Worm (Caenorhabditis elegans): Measurements from ENCODE around the gene unc-47.

unc-47 gene

DNA sequence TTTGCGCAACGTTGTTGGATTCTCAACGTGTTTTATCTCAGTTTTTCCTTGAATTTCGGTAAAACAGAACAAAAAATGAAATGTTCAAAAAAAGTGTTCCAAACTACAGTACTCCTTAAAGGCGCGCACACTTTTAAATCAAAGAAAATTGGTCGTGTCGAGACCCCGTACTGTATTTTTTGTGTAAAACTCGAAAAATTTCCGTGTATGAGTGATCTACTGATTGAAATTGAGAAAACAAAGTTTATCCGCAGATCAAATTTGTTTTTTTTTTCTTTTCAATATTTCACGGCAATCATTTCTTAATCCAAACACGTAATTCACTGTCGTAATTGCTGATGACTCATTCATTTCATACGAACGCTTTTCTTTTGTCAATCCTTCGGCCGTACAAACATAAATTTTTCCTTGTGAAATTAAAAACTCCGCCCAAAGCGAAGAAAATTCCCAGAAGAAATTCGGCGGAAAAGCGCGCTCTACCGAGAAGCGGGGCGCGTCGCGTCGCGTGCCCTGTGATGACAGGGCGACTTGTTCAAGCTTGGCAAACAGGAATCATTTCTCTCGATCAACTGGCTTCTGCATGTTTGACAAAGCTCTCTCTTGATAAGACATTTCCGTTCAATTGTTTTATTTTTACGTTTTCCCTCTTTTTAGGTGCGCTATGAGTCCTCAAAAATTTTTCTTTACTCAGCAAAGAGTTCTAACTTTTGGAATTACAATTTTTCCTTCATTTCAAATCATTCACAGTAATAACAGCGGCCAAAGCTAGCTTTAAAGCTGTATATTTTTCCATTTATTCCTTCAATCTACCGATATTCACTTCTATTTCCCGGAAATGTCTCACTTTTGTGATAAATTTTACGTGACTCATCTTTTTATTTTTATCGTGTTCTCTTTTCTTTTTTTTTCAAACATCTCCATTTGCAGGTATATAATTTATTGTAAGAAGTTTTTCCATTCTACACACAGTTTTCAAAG, 17.1 kb upstream of the unc-47 start, which contains the start of gene chc-1 (continued):
- TF ChIP-seq ceh-91 (GFP tag; IDR thresholded peaks at IDR 0.05) (peak; percentile 80; the same call in 1 of the 2 replicates), Y53F4B.3 (GFP tag; IDR thresholded peaks at IDR 0.05) (no peak), hlh-12 (tag; optimal IDR thresholded peaks at IDR 0.05) (no peak), mes-4 (tag; optimal IDR thresholded peaks at IDR 0.05) (no peak), madf-8 (GFP tag; conservative IDR thresholded peaks at IDR 0.05) (peak; percentile 75), tbx-9 (tag; optimal IDR thresholded peaks at IDR 0.05; ENCODE audit: borderline replicate concordance) (no peak), attf-3 (GFP tag; conservative IDR thresholded peaks at IDR 0.05) (no peak), let-526 (GFP tag; IDR thresholded peaks at IDR 0.05) (no peak), F10E7.11 (tag; optimal IDR thresholded peaks at IDR 0.05) (no peak), egl-44 (GFP tag; IDR thresholded peaks at IDR 0.05) (no peak), dox-1 (GFP tag; IDR thresholded peaks at IDR 0.05) (peak; percentile 46; the same call in 1 of the 2 replicates), hrde-1 (tag; optimal IDR thresholded peaks at IDR 0.05; ENCODE audit: borderline replicate concordance) (no peak), hmg-20 (GFP tag; IDR thresholded peaks at IDR 0.05) (no peak), ztf-28 (GFP tag; IDR thresholded peaks at IDR 0.05) (no peak), hsf-1 (GFP tag; IDR thresholded peaks at IDR 0.05) (no peak), Y67H2A.10 (GFP tag; conservative IDR thresholded peaks at IDR 0.05) (no peak), Y79H2A.3 (GFP tag; conservative IDR thresholded peaks at IDR 0.05) (no peak), nhr-179 (tag; optimal IDR thresholded peaks at IDR 0.05) (no peak), zfh-2 (GFP tag; conservative IDR thresholded peaks at IDR 0.05) (no peak), dpff-1 (tag; optimal IDR thresholded peaks at IDR 0.05) (no peak), mxl-1 (tag; optimal IDR thresholded peaks at IDR 0.05) (no peak), F57C9.4 (tag; optimal IDR thresholded peaks at IDR 0.05) (no peak), F33H1.4 (GFP tag; IDR thresholded peaks at IDR 0.05) (peak; percentile 77), rpc-1 (optimal IDR thresholded peaks at IDR 0.05) (no peak), rpc-1 (tag; optimal IDR thresholded peaks at IDR 0.05) (no peak), B0035.1 (tag; optimal IDR thresholded peaks at IDR 0.05) (no peak), snpc-3.4 (tag; optimal IDR thresholded peaks at IDR 0.05) (no peak), sea-2 (GFP tag; IDR thresholded peaks at IDR 0.05) (no peak), ekl-4 (GFP tag; IDR thresholded peaks at IDR 0.05) (no peak), madf-6 (GFP tag; IDR thresholded peaks at IDR 0.05) (peak; percentile 90), lin-40 (tag; optimal IDR thresholded peaks at IDR 0.05) (no peak)

ce11 chrIII:10202391-10202790, 16.3 kb upstream of the unc-47 start:
- TF ChIP-seq cebp-1 (GFP tag; IDR thresholded peaks at IDR 0.05) (peak; percentile 87; the same call in 1 of the 2 replicates), cebp-1 (tag; optimal IDR thresholded peaks at IDR 0.05) (peak; percentile 99), F22D6.2 (tag; optimal IDR thresholded peaks at IDR 0.05) (no peak)

DNA sequence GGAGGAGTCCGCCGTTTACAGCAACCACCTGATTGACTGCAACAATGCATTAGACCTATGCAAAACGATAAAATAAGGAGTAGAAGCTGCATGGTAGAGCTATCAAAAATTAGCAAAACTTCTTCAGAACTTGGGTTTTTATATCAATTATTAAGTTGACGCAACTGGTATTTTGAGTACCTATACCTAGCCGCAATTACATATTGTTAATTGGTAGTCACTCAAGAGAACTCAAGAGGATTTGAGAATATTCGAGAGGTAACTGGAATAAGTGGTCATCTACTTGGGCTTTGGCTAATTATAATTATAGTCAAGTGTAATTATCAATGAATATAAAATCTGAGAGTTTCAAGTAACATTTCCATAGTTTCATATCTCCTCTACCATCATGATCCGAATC, 15.2 kb upstream of the unc-47 start, which contains the start of the genes T20G5.13 and T20G5.12:
TSS of gene T20G5.13 (minus strand) at position 101 of the 400 bp plus-strand sequence.
TSS of gene T20G5.12 (plus strand) at position 370 of the 400 bp plus-strand sequence.
- no peak for TF ChIP-seq Y67H2A.10 (GFP tag; conservative IDR thresholded peaks at IDR 0.05)
- TF ChIP-seq nfyb-1 (GFP tag; IDR thresholded peaks at IDR 0.05), result no peak
- no peak for TF ChIP-seq tbx-9 (tag; optimal IDR thresholded peaks at IDR 0.05; ENCODE audit: borderline replicate concordance)
